Worm (Caenorhabditis elegans): ENCODE results near the gene M110.10.

M110.10 gene

DNA sequence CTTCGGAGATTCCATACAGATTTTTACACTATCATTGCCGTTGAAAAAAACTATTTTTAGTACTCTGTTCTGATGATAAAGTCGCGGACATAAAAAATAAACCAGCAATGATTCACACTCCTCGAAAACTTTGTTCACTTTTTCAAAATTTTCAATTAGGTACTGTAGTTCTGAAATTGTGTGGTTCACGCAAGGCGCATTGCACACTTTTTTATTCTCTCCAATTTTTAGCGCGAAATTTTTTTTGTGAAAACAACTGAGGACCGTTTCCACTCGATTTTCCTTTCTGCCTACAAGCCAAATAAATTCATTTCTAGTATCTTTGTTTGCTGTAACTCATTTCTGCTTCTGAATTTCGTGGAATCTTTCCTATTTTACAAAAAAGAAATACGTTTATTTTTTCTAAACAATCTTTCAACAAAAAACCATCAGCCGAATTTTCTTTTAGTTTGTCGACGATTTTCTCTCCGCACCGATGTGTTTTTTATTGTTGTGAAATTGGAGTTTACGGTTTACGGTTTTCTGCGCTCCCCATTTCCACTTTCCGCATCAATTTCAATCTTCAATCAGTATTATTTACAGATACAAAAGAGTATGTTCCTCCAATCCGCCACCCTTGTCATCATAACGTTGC is 39.0 kb upstream of the M110.10 start, which contains the start of gene F35C11.5:
TSS of gene F35C11.5 (plus strand) at position 584 of the 634 bp plus-strand sequence.
- TF ChIP-seq Y22D7AL.16 (tag; optimal IDR thresholded peaks at IDR 0.05) = no peak
- no peak for TF ChIP-seq ceh-19 (GFP tag; optimal IDR thresholded peaks at IDR 0.05)
- no peak for TF ChIP-seq pros-1 (tag; optimal IDR thresholded peaks at IDR 0.05)

DNA sequence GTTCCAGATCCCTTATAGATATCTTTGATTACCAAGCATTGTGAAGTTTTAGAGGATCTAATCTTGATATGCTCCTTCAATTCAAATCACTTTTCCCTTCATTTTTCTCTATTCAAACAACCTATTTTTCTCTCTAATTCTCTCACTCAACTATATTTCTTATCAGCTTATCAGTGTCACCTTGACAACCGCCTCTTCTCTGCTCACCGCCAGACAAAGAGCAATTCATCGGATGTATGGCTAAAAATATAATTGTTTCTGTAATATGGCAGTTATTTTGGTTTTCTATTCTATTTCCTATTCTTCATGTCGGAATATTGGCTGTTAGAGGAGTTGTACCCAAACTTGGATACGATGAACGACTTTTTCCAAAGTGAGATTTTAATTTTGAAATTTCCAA is 35.4 kb upstream of the M110.10 start:
- peak; percentile 55 for TF ChIP-seq elt-2 (tag; optimal IDR thresholded peaks at IDR 0.05)
- no peak for TF ChIP-seq gmeb-2 (tag; optimal IDR thresholded peaks at IDR 0.05)

- TF ChIP-seq sox-4 (tag; optimal IDR thresholded peaks at IDR 0.05) (no peak), hlh-13 (GFP tag; optimal IDR thresholded peaks at IDR 0.05) (no peak), unc-86 (tag; optimal IDR thresholded peaks at IDR 0.05) (no peak), sox-2 (GFP tag; IDR thresholded peaks at IDR 0.05) (no peak), Y22D7AL.16 (tag; optimal IDR thresholded peaks at IDR 0.05) (no peak), nfya-1 (tag; optimal IDR thresholded peaks at IDR 0.05) (no peak), ceh-34 (tag; optimal IDR thresholded peaks at IDR 0.05) (no peak), ztf-16 (tag; optimal IDR thresholded peaks at IDR 0.05) (no peak), ref-2 (tag; optimal IDR thresholded peaks at IDR 0.05) (no peak), ahr-1 (tag; optimal IDR thresholded peaks at IDR 0.05) (no peak), pat-9 (tag; optimal IDR thresholded peaks at IDR 0.05) (no peak), lim-6 (tag; optimal IDR thresholded peaks at IDR 0.05) (no peak), ceh-24 (tag; optimal IDR thresholded peaks at IDR 0.05) (no peak), hlh-6 (tag; optimal IDR thresholded peaks at IDR 0.05) (no peak), ceh-31 (tag; optimal IDR thresholded peaks at IDR 0.05) (no peak), madf-2 (tag; optimal IDR thresholded peaks at IDR 0.05) (no peak), pqm-1 (tag; optimal IDR thresholded peaks at IDR 0.05) (no peak), odd-2 (tag; optimal IDR thresholded peaks at IDR 0.05) (no peak)
Observed at ce11 chrII:8248745-8249144, 34.5 kb upstream of the M110.10 start, which contains the start of the genes F35C11.2 and F35C11.4. Gene F35C11.2, minus strand, starts transcription at chrII:8248834. Gene F35C11.4, plus strand, starts transcription at chrII:8249004.

- TF ChIP-seq nhr-11 (tag; optimal IDR thresholded peaks at IDR 0.05) = no peak
- TF ChIP-seq ceh-9 (tag; optimal IDR thresholded peaks at IDR 0.05) = no peak
- no peak for TF ChIP-seq unc-3 (GFP tag; conservative IDR thresholded peaks at IDR 0.05)
- no peak for TF ChIP-seq unc-3 (tag; optimal IDR thresholded peaks at IDR 0.05)
- no peak for TF ChIP-seq pat-9 (tag; optimal IDR thresholded peaks at IDR 0.05)
- TF ChIP-seq Y22D7AL.16 (tag; optimal IDR thresholded peaks at IDR 0.05) = no peak
Observed at ce11 chrII:8246476-8246875, 32.2 kb upstream of the M110.10 start, which contains the start of gene F35C11.3. Gene F35C11.3, plus strand, starts transcription at chrII:8246776.

ce11 chrII:8238155-8238554 is 23.9 kb upstream of the M110.10 start, which contains the start of gene nlp-5:
Gene nlp-5, plus strand, starts transcription at chrII:8238455.
- TF ChIP-seq tbx-7 (tag; optimal IDR thresholded peaks at IDR 0.05) (no peak), Y22D7AL.16 (tag; optimal IDR thresholded peaks at IDR 0.05) (no peak), hlh-30 (tag; optimal IDR thresholded peaks at IDR 0.05; ENCODE audit: insufficient read depth) (no peak), ceh-31 (tag; optimal IDR thresholded peaks at IDR 0.05) (no peak), syd-9 (tag; optimal IDR thresholded peaks at IDR 0.05) (no peak), madf-2 (tag; optimal IDR thresholded peaks at IDR 0.05) (no peak), sox-2 (GFP tag; IDR thresholded peaks at IDR 0.05) (no peak), ceh-14 (tag; optimal IDR thresholded peaks at IDR 0.05) (no peak), fkh-6 (tag; optimal IDR thresholded peaks at IDR 0.05) (no peak), ama-1 (optimal IDR thresholded peaks at IDR 0.05) (no peak)

ce11 chrII:8232489-8232888 is 18.2 kb upstream of the M110.10 start, which contains the start of gene M110.7:
Gene M110.7, plus strand, starts transcription at chrII:8232789.
- TF ChIP-seq che-1 (tag; optimal IDR thresholded peaks at IDR 0.05) (no peak), lim-6 (tag; optimal IDR thresholded peaks at IDR 0.05) (no peak), fax-1 (tag; optimal IDR thresholded peaks at IDR 0.05) (no peak), fkh-10 (GFP tag; optimal IDR thresholded peaks at IDR 0.05) (no peak), dve-1 (tag; optimal IDR thresholded peaks at IDR 0.05) (no peak), eyg-1 (tag; optimal IDR thresholded peaks at IDR 0.05) (no peak), T23F11.4 (GFP tag; optimal IDR thresholded peaks at IDR 0.05) (no peak), ceh-34 (tag; optimal IDR thresholded peaks at IDR 0.05) (no peak), pag-3 (tag; optimal IDR thresholded peaks at IDR 0.05; ENCODE audit: borderline replicate concordance) (no peak), nfya-1 (tag; optimal IDR thresholded peaks at IDR 0.05) (no peak), tbx-2 (tag; optimal IDR thresholded peaks at IDR 0.05) (no peak), fkh-6 (tag; optimal IDR thresholded peaks at IDR 0.05) (no peak), unc-3 (GFP tag; conservative IDR thresholded peaks at IDR 0.05) (no peak), unc-3 (tag; optimal IDR thresholded peaks at IDR 0.05) (no peak)

Measured in whole organism, late embryonic.